Fruit fly (Drosophila melanogaster): Measurements from ENCODE around the gene CG32643.

CG32643 gene

dm6 chrX:12947670-12948069, 36.7 kb upstream of the CG32643 start (continued):
- TF ChIP-seq ATbp (GFP tag; optimal IDR thresholded peaks at IDR 0.05) (peak; percentile 31), insv (GFP tag; optimal IDR thresholded peaks at IDR 0.05) (peak in 1 of 2 experiments; percentile 16), CG6254 (GFP tag; optimal IDR thresholded peaks at IDR 0.05) (peak; percentile 25), CoRest (tag; optimal IDR thresholded peaks at IDR 0.05) (no peak), CG4617 (GFP tag; optimal IDR thresholded peaks at IDR 0.05; ENCODE audit: borderline replicate concordance) (no peak), caup (GFP tag; optimal IDR thresholded peaks at IDR 0.05; ENCODE audit: severe bottlenecking) (peak; percentile 51), CG18599 (GFP tag; optimal IDR thresholded peaks at IDR 0.05) (peak; percentile 33), Mes4 (GFP tag; optimal IDR thresholded peaks at IDR 0.05) (peak; percentile 5), HLHmδ (GFP tag; optimal IDR thresholded peaks at IDR 0.05) (peak; percentile 47), onecut (GFP tag; IDR thresholded peaks at IDR 0.05) (peak; percentile 69), CG17385 (GFP tag; optimal IDR thresholded peaks at IDR 0.05) (peak; percentile 46), CG13424 (tag; optimal IDR thresholded peaks at IDR 0.05) (no peak), CG34376 (GFP tag; optimal IDR thresholded peaks at IDR 0.05) (peak; percentile 74), esg (GFP tag; conservative IDR thresholded peaks at IDR 0.05) (no peak), CG11398 (GFP tag; optimal IDR thresholded peaks at IDR 0.05) (no peak), CG15514 (GFP tag; optimal IDR thresholded peaks at IDR 0.05) (peak; percentile 18), kni (GFP tag; optimal IDR thresholded peaks at IDR 0.05) (peak; percentile 26), TFAM (GFP tag; optimal IDR thresholded peaks at IDR 0.05) (no peak), pfk (GFP tag; optimal IDR thresholded peaks at IDR 0.05) (peak; percentile 37), dan (GFP tag; IDR thresholded peaks at IDR 0.05) (no peak), CG9437 (GFP tag; optimal IDR thresholded peaks at IDR 0.05) (peak; percentile 5), CG1233 (GFP tag; optimal IDR thresholded peaks at IDR 0.05) (peak; percentile 67), Jarid2 (GFP tag; optimal IDR thresholded peaks at IDR 0.05) (no peak), her (GFP tag; optimal IDR thresholded peaks at IDR 0.05) (no peak), nerfin-1 (tag; optimal IDR thresholded peaks at IDR 0.05) (peak; percentile 24), yki (optimal IDR thresholded peaks at IDR 0.05) (no peak), CG7271 (tag; optimal IDR thresholded peaks at IDR 0.05) (peak; percentile 91), peb (GFP tag; IDR thresholded peaks at IDR 0.05) (no peak), CG7786 (GFP tag; optimal IDR thresholded peaks at IDR 0.05) (no peak), zen (tag; optimal IDR thresholded peaks at IDR 0.05) (no peak), CG4424 (GFP tag; optimal IDR thresholded peaks at IDR 0.05) (peak; percentile 24), kah (GFP tag; optimal IDR thresholded peaks at IDR 0.05) (peak; percentile 5), CG8359 (GFP tag; optimal IDR thresholded peaks at IDR 0.05; ENCODE audit: borderline replicate concordance) (peak; percentile 3), Oaz (GFP tag; IDR thresholded peaks at IDR 0.05) (no peak), CG2202 (tag; optimal IDR thresholded peaks at IDR 0.05) (peak; percentile 7), Asciz (GFP tag; optimal IDR thresholded peaks at IDR 0.05) (peak; percentile 46), HHEX (GFP tag; optimal IDR thresholded peaks at IDR 0.05) (peak; percentile 49), repo (GFP tag; optimal IDR thresholded peaks at IDR 0.05) (no peak), CG12299 (tag; optimal IDR thresholded peaks at IDR 0.05) (no peak), CG6854 (GFP tag; optimal IDR thresholded peaks at IDR 0.05) (peak; percentile 15), Hr3 (GFP tag; optimal IDR thresholded peaks at IDR 0.05) (no peak), al (GFP tag; IDR thresholded peaks at IDR 0.05) (no peak), fru (optimal IDR thresholded peaks at IDR 0.05) (no peak), Meics (GFP tag; optimal IDR thresholded peaks at IDR 0.05) (peak; percentile 29), CG11085 (GFP tag; IDR thresholded peaks at IDR 0.05) (no peak), CG10431 (GFP tag; optimal IDR thresholded peaks at IDR 0.05) (peak; percentile 65), oc (tag; optimal IDR thresholded peaks at IDR 0.05) (no peak), ranshi (GFP tag; IDR thresholded peaks at IDR 0.05) (no peak), CG7372 (GFP tag; IDR thresholded peaks at IDR 0.05) (no peak), Ets65A (GFP tag) (peak; percentile 94), Dbx (GFP tag; IDR thresholded peaks at IDR 0.05) (no peak)

Data from whole organism, embryonic.